Fruit fly (Drosophila melanogaster) whole organism, pupa: ENCODE results near the gene TfIIFalpha.

ENCODE experiments used
- CG10348 ChIP-seq: fragments of 200-800 bp; sonication (Bioruptor generic); IDR thresholded peaks from 2 replicates; pipeline ENCODE4 v1.3.6; 2022; ENCODE audit warnings: missing biosample characterization, missing genetic modification characterization
- CG4496 ChIP-seq: fragments of 200-800 bp; sonication (Bioruptor generic); IDR thresholded peaks from 3 replicates; pipeline ENCODE4 v1.3.6; 2022; ENCODE audit warnings: missing biosample characterization, missing genetic modification characterization
- gl ChIP-seq: fragments of 200-800 bp; sonication (Bioruptor generic); optimal IDR thresholded peaks from 2 replicates; lab custom pipeline; 2018; ENCODE audit warnings: missing biosample characterization, mild to moderate bottlenecking, missing genetic modification characterization

DNA sequence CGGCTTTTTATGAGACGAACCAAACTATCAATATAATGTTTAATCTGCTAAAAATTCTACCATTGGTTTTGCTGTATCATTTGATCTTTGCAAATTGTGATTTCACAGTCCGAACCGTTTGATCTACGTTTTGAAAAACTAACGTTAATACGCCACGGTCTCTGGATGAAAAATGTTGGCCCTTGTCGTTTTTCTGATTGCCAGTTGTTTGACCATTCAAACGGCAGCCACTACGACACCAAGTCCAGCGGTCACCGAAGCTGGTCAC, 6.0 kb upstream of the TfIIFalpha start, which contains the start of gene CG42564:
- TF ChIP-seq CG4496: no peak
- TF ChIP-seq CG10348 (GFP tag; lab: Robert Waterston, UW): no peak
- TF ChIP-seq gl: no peak
